Worm (Caenorhabditis elegans) whole organism, L4 larva: Measurements from ENCODE around the gene C15H7.3.

Source experiments
- aha-1 ChIP-seq: fragments of 150-350 bp; peaks from one replicate; lab custom pipeline; 2014; ENCODE audit warnings: missing biosample characterization, missing genetic modification characterization
- ceh-32 ChIP-seq: sonication (generic microtip); optimal IDR thresholded peaks from 2 replicates; lab custom pipeline; 2016; ENCODE audit warnings: mild to moderate bottlenecking, missing genetic modification characterization, missing compliant biosample characterization; ENCODE audit not compliant: poor library complexity
- jun-1 ChIP-seq: fragments of 150-350 bp; optimal IDR thresholded peaks from 2 replicates; lab custom pipeline; 2014; ENCODE audit warnings: missing biosample characterization, missing genetic modification reagents, missing genetic modification characterization
- nhr-11 ChIP-seq: fragments of 150-350 bp; optimal IDR thresholded peaks from 2 replicates; lab custom pipeline; 2014; ENCODE audit warnings: missing biosample characterization, missing genetic modification characterization
- nhr-237 ChIP-seq: sonication (generic microtip); optimal IDR thresholded peaks from 2 replicates; lab custom pipeline; 2017; ENCODE audit warnings: missing biosample characterization, missing genetic modification characterization
- zag-1 ChIP-seq: fragments of 150-350 bp; optimal IDR thresholded peaks from 2 replicates; lab custom pipeline; 2014; ENCODE audit warnings: missing biosample characterization, missing genetic modification characterization

- TF ChIP-seq nhr-11: no peak
- TF ChIP-seq zag-1 (tag; lab: Kevin White, UChicago): no peak
- peak; percentile 66 for TF ChIP-seq aha-1
- TF ChIP-seq ceh-32 (tag; lab: Kevin White, UChicago): no peak
- no peak for TF ChIP-seq nhr-237 (tag; lab: Kevin White, UChicago)
- TF ChIP-seq jun-1 (tag; lab: Kevin White, UChicago): no peak
Measured at ce11 chrIII:9616933-9617332, 34.8 kb downstream of the C15H7.3 start.
